Fruit fly (Drosophila melanogaster) whole organism, embryonic: Measurements from ENCODE around the gene CG46304.

Experiments
- ATbp ChIP-seq: fragments of 200-800 bp; sonication (Bioruptor generic); optimal IDR thresholded peaks from 2 replicates; lab custom pipeline; 2017; ENCODE audit warnings: missing biosample characterization, mild to moderate bottlenecking, missing genetic modification characterization, missing genetic modification reagents
- CG10267 ChIP-seq: fragments of 200-800 bp; sonication (Bioruptor generic); optimal IDR thresholded peaks from 2 replicates; lab custom pipeline; 2018; ENCODE audit warnings: missing biosample characterization, mild to moderate bottlenecking, missing genetic modification characterization, moderate library complexity
- CG10959 ChIP-seq: fragments of 200-800 bp; sonication (Bioruptor generic); IDR thresholded peaks from 2 replicates; pipeline ENCODE4 v1.3.6; 2022; ENCODE audit warnings: missing biosample characterization, missing genetic modification characterization
- CG12155 ChIP-seq: fragments of 200-800 bp; sonication (Bioruptor generic); optimal IDR thresholded peaks from 3 replicates; lab custom pipeline; 2016; ENCODE audit warnings: missing biosample characterization, missing genetic modification characterization
- CG13424 ChIP-seq: fragments of 200-800 bp; sonication (Bioruptor generic); optimal IDR thresholded peaks from 2 replicates; lab custom pipeline; 2019; ENCODE audit warnings: missing biosample characterization, mild to moderate bottlenecking, missing genetic modification characterization, moderate library complexity
- CG14710 ChIP-seq: fragments of 200-800 bp; sonication (Bioruptor generic); optimal IDR thresholded peaks from 3 replicates; lab custom pipeline; 2019; ENCODE audit warnings: missing biosample characterization, mild to moderate bottlenecking, missing genetic modification characterization, moderate library complexity
- CG16863 ChIP-seq: fragments of 200-800 bp; sonication (Bioruptor generic); optimal IDR thresholded peaks from 3 replicates; lab custom pipeline; 2016; ENCODE audit warnings: missing biosample characterization, missing genetic modification characterization
- CG17829 ChIP-seq: fragments of 200-800 bp; optimal IDR thresholded peaks from 2 replicates; lab custom pipeline; 2019; ENCODE audit warnings: missing biosample characterization, mild to moderate bottlenecking, missing genetic modification characterization, moderate library complexity
- CG18764 ChIP-seq: fragments of 200-800 bp; sonication (Bioruptor generic); optimal IDR thresholded peaks from 3 replicates; lab custom pipeline; 2016; ENCODE audit warnings: missing biosample characterization, missing genetic modification characterization
- CG2120 ChIP-seq: fragments of 200-800 bp; sonication (Bioruptor generic); optimal IDR thresholded peaks from 3 replicates; lab custom pipeline; 2016; ENCODE audit warnings: missing biosample characterization, missing genetic modification characterization
- CG2202 ChIP-seq: fragments of 200-800 bp; sonication (Bioruptor generic); optimal IDR thresholded peaks from 2 replicates; lab custom pipeline; 2018; ENCODE audit warnings: missing biosample characterization, mild to moderate bottlenecking, missing genetic modification characterization
- CG30403 ChIP-seq: fragments of 200-800 bp; sonication (Bioruptor generic); optimal IDR thresholded peaks from 3 replicates; lab custom pipeline; 2016; ENCODE audit warnings: missing biosample characterization, missing genetic modification characterization
- CG34422 ChIP-seq: fragments of 200-800 bp; sonication (Bioruptor generic); IDR thresholded peaks from 3 replicates; pipeline ENCODE4 v1.3.6; 2022; ENCODE audit warnings: missing biosample characterization, missing genetic modification characterization
- CG3838 ChIP-seq: fragments of 200-800 bp; sonication (Bioruptor generic); optimal IDR thresholded peaks from 3 replicates; lab custom pipeline; 2016; ENCODE audit warnings: missing biosample characterization, missing genetic modification characterization
- CG5245 ChIP-seq: fragments of 200-800 bp; sonication (Bioruptor generic); optimal IDR thresholded peaks from 3 replicates; lab custom pipeline; 2016; ENCODE audit warnings: missing biosample characterization, missing genetic modification characterization
- CG6683 ChIP-seq: fragments of 200-800 bp; sonication (Bioruptor generic); optimal IDR thresholded peaks from 2 replicates; lab custom pipeline; 2017; ENCODE audit warnings: missing biosample characterization, mild to moderate bottlenecking, missing genetic modification characterization, missing genetic modification reagents
- CG6689 ChIP-seq: fragments of 200-800 bp; sonication (Bioruptor generic); IDR thresholded peaks from 2 replicates; pipeline ENCODE4 v1.3.6; 2022; ENCODE audit warnings: missing biosample characterization, missing genetic modification characterization
- CG7271 ChIP-seq: fragments of 200-800 bp; sonication (Bioruptor generic); optimal IDR thresholded peaks from 2 replicates; lab custom pipeline; 2018; ENCODE audit warnings: missing biosample characterization, mild to moderate bottlenecking, missing genetic modification characterization, moderate library complexity
- CG8359 ChIP-seq: fragments of 200-800 bp; sonication (Bioruptor generic); optimal IDR thresholded peaks from 2 replicates; lab custom pipeline; 2017; ENCODE audit warnings: missing biosample characterization, mild to moderate bottlenecking, missing genetic modification characterization, borderline replicate concordance
- CG8924 ChIP-seq: fragments of 200-800 bp; optimal IDR thresholded peaks from 3 replicates; lab custom pipeline; 2019; ENCODE audit warnings: missing biosample characterization, mild to moderate bottlenecking, missing genetic modification characterization, moderate library complexity
- Camta ChIP-seq: fragments of 200-800 bp; sonication (Bioruptor generic); optimal IDR thresholded peaks from 2 replicates; lab custom pipeline; 2016; ENCODE audit warnings: missing biosample characterization, missing genetic modification characterization
- D19A ChIP-seq: fragments of 200-800 bp; optimal IDR thresholded peaks from 3 replicates; lab custom pipeline; 2019; ENCODE audit warnings: missing biosample characterization, mild to moderate bottlenecking, missing genetic modification characterization, moderate library complexity
- Deaf1 ChIP-seq: fragments of 200-800 bp; optimal IDR thresholded peaks from 3 replicates; lab custom pipeline; 2019; ENCODE audit warnings: missing biosample characterization, mild to moderate bottlenecking, missing genetic modification characterization, moderate library complexity
- Hr3 ChIP-seq: fragments of 200-800 bp; sonication (Bioruptor generic); optimal IDR thresholded peaks from 3 replicates; lab custom pipeline; 2016; ENCODE audit warnings: missing biosample characterization, missing genetic modification characterization
- Hr51 ChIP-seq, 2 experiments: fragments of 200-800 bp; sonication (Bioruptor generic); optimal IDR thresholded peaks; 2 replicates in 1 of 2; 3 replicates in 1 of 2; lab custom pipeline; 2016 to 2018; ENCODE audit warnings: missing biosample characterization in 2 of 2, missing genetic modification characterization in 2 of 2, mild to moderate bottlenecking in 1 of 2, moderate library complexity in 1 of 2
- Lhr ChIP-seq: fragments of 200-800 bp; sonication (Bioruptor generic); optimal IDR thresholded peaks from 3 replicates; lab custom pipeline; 2017; ENCODE audit warnings: mild to moderate bottlenecking, missing biosample characterization, missing genetic modification reagents, missing genetic modification characterization
- MESR4 ChIP-seq: fragments of 200-800 bp; sonication (Bioruptor generic); optimal IDR thresholded peaks from 2 replicates; lab custom pipeline; 2018; ENCODE audit warnings: missing biosample characterization, mild to moderate bottlenecking, missing genetic modification characterization, moderate library complexity
- NfI ChIP-seq: fragments of 200-800 bp; sonication (Bioruptor generic); optimal IDR thresholded peaks from 3 replicates; lab custom pipeline; 2018; ENCODE audit warnings: missing biosample characterization, mild to moderate bottlenecking, missing genetic modification characterization, moderate library complexity
- Oli ChIP-seq: fragments of 200-800 bp; sonication (Bioruptor generic); optimal IDR thresholded peaks from 2 replicates; lab custom pipeline; 2018; ENCODE audit warnings: missing biosample characterization, mild to moderate bottlenecking, missing genetic modification characterization, moderate library complexity
- Pdp1 ChIP-seq, 2 experiments: fragments of 200-800 bp; sonication (Bioruptor generic); optimal IDR thresholded peaks; 3 replicates each; lab custom pipeline; 2016; ENCODE audit warnings: missing biosample characterization in 2 of 2, missing genetic modification characterization in 2 of 2, mild to moderate bottlenecking in 1 of 2, moderate library complexity in 1 of 2
- Sox100B ChIP-seq: fragments of 200-800 bp; sonication (Bioruptor generic); optimal IDR thresholded peaks from 3 replicates; lab custom pipeline; 2018; ENCODE audit warnings: missing biosample characterization, mild to moderate bottlenecking, missing genetic modification characterization
- Sox102F ChIP-seq: fragments of 200-800 bp; sonication (Bioruptor generic); optimal IDR thresholded peaks from 2 replicates; lab custom pipeline; 2018; ENCODE audit warnings: missing biosample characterization, mild to moderate bottlenecking, missing genetic modification characterization, moderate library complexity
- Spps ChIP-seq: fragments of 200-800 bp; sonication (Bioruptor generic); optimal IDR thresholded peaks from 2 replicates; lab custom pipeline; 2018; ENCODE audit warnings: missing biosample characterization, mild to moderate bottlenecking, missing genetic modification characterization
- Sry-β ChIP-seq: fragments of 200-800 bp; sonication (Bioruptor generic); optimal IDR thresholded peaks from 2 replicates; lab custom pipeline; 2018; ENCODE audit warnings: missing biosample characterization, mild to moderate bottlenecking, missing genetic modification characterization, moderate library complexity
- Xbp1 ChIP-seq: fragments of 200-800 bp; sonication (Bioruptor generic); optimal IDR thresholded peaks from 3 replicates; lab custom pipeline; 2016; ENCODE audit warnings: missing biosample characterization, mild to moderate bottlenecking, missing genetic modification characterization
- bbx ChIP-seq: fragments of 200-800 bp; sonication (Bioruptor generic); IDR thresholded peaks from 2 replicates; pipeline ENCODE4 v1.3.6; 2022; ENCODE audit warnings: missing biosample characterization, missing genetic modification characterization; ENCODE audit not compliant: partially characterized antibody
- cato ChIP-seq: fragments of 200-800 bp; sonication (Bioruptor generic); optimal IDR thresholded peaks from 2 replicates; lab custom pipeline; 2016; ENCODE audit warnings: missing biosample characterization, missing genetic modification characterization, borderline replicate concordance
- chn ChIP-seq: fragments of 200-800 bp; sonication (Bioruptor generic); optimal IDR thresholded peaks from 2 replicates; lab custom pipeline; 2016; ENCODE audit warnings: missing biosample characterization, missing genetic modification characterization
- ci ChIP-seq: fragments of 200-800 bp; sonication (Bioruptor generic); IDR thresholded peaks from 3 replicates; pipeline ENCODE4 v1.3.6; 2022; ENCODE audit warnings: missing biosample characterization, missing genetic modification characterization
- crol ChIP-seq: fragments of 200-800 bp; sonication (Bioruptor generic); IDR thresholded peaks from 2 replicates; pipeline ENCODE4 v1.3.6; 2022; ENCODE audit warnings: missing biosample characterization, missing genetic modification characterization
- disco-r ChIP-seq: fragments of 200-800 bp; sonication (Bioruptor generic); optimal IDR thresholded peaks from 2 replicates; lab custom pipeline; 2016; ENCODE audit warnings: missing biosample characterization, missing genetic modification characterization
- dysf ChIP-seq: fragments of 200-800 bp; sonication (Bioruptor generic); IDR thresholded peaks from 3 replicates; pipeline ENCODE4 v1.3.6; 2022; ENCODE audit warnings: missing biosample characterization, missing genetic modification characterization
- fd64A ChIP-seq: fragments of 200-800 bp; sonication (Bioruptor generic); optimal IDR thresholded peaks from 3 replicates; lab custom pipeline; 2018; ENCODE audit warnings: missing biosample characterization, mild to moderate bottlenecking, missing genetic modification characterization
- fu2 ChIP-seq: fragments of 200-800 bp; sonication (Bioruptor generic); optimal IDR thresholded peaks from 2 replicates; lab custom pipeline; 2016; ENCODE audit warnings: missing biosample characterization, missing genetic modification characterization
- gt ChIP-seq: fragments of 200-800 bp; sonication (Bioruptor generic); IDR thresholded peaks from 2 replicates; pipeline ENCODE4 v1.3.6; 2022; ENCODE audit warnings: missing biosample characterization, missing genetic modification characterization
- pb ChIP-seq: fragments of 200-800 bp; sonication (Bioruptor generic); optimal IDR thresholded peaks from 3 replicates; lab custom pipeline; 2016; ENCODE audit warnings: missing biosample characterization, missing genetic modification characterization
- pum ChIP-seq: fragments of 200-800 bp; sonication (Bioruptor generic); optimal IDR thresholded peaks from 2 replicates; lab custom pipeline; 2016; ENCODE audit warnings: missing biosample characterization, missing genetic modification characterization
- sens ChIP-seq: fragments of 200-800 bp; sonication (Bioruptor generic); peaks from one replicate; lab custom pipeline; 2016; ENCODE audit warnings: missing biosample characterization, missing genetic modification characterization
- so ChIP-seq: fragments of 200-800 bp; sonication (Bioruptor generic); IDR thresholded peaks from 3 replicates; pipeline ENCODE4 v1.3.6; 2022; ENCODE audit warnings: missing biosample characterization, missing genetic modification characterization
- tap ChIP-seq: fragments of 200-800 bp; optimal IDR thresholded peaks from 3 replicates; lab custom pipeline; 2019; ENCODE audit warnings: missing biosample characterization, mild to moderate bottlenecking, missing genetic modification characterization, moderate library complexity

The CG46304 gene

dm6 chr2L:18899862-18900261 is 46.2 kb upstream of the CG46304 start (continued):
- peak in 1 of 2 experiments; percentile 28 for TF ChIP-seq Hr51 (GFP tag; optimal IDR thresholded peaks at IDR 0.05; lab: Kevin White, UChicago)
- peak; percentile 41 for TF ChIP-seq cato
- TF ChIP-seq CG2202, result peak; percentile 49
- TF ChIP-seq CG34422, result 0 out of 3 replicates have a peak, but pooled peaks have one; percentile 22
- TF ChIP-seq CG2120 (GFP tag; lab: Kevin White, UChicago), result no peak
- TF ChIP-seq chn (GFP tag; lab: Kevin White, UChicago), result peak; percentile 43
- TF ChIP-seq CG17829 (tag; lab: Kevin White, UChicago), result peak; percentile 75
- peak; percentile 55 for TF ChIP-seq CG10267
- no peak for TF ChIP-seq pb (GFP tag; lab: Kevin White, UChicago)
- TF ChIP-seq Deaf1 (tag; lab: Kevin White, UChicago), result no peak
- peak; percentile 44 for TF ChIP-seq CG8924 (tag; lab: Kevin White, UChicago)
- TF ChIP-seq gt (GFP tag; lab: Robert Waterston, UW), result 0 out of 2 replicates have a peak, but pooled peaks have one; percentile 22
- TF ChIP-seq fd64A (GFP tag; lab: Kevin White, UChicago), result peak; percentile 5
- no peak for TF ChIP-seq bbx (GFP tag; lab: Robert Waterston, UW)
- no peak for TF ChIP-seq crol (GFP tag; lab: Robert Waterston, UW)
- TF ChIP-seq Pdp1 (GFP tag; optimal IDR thresholded peaks at IDR 0.05; lab: Kevin White, UChicago), result peak; percentile 19 to 58
- TF ChIP-seq ATbp, result peak; percentile 37
- peak; percentile 62 for TF ChIP-seq CG6689
- TF ChIP-seq Xbp1, result peak; percentile 56
- TF ChIP-seq CG10959 (GFP tag; lab: Robert Waterston, UW), result peak; percentile 64
- peak; percentile 56 for TF ChIP-seq CG13424 (tag; lab: Kevin White, UChicago)
- no peak for TF ChIP-seq CG18764 (GFP tag; lab: Kevin White, UChicago)
- peak; percentile 48 for TF ChIP-seq CG8359 (GFP tag; lab: Kevin White, UChicago)
- no peak for TF ChIP-seq MESR4 (GFP tag; lab: Kevin White, UChicago)
- TF ChIP-seq CG16863 (GFP tag; lab: Kevin White, UChicago), result peak; percentile 43
- 0 out of 3 replicates have a peak, but pooled peaks have one; percentile 28 for TF ChIP-seq dysf (GFP tag; lab: Robert Waterston, UW)
- TF ChIP-seq Lhr, result no peak
- peak; percentile 26 for TF ChIP-seq Hr3 (GFP tag; lab: Kevin White, UChicago)
- TF ChIP-seq CG5245 (GFP tag; lab: Kevin White, UChicago), result peak; percentile 20
- TF ChIP-seq so (GFP tag; lab: Robert Waterston, UW), result no peak
- no peak for TF ChIP-seq CG3838 (GFP tag; lab: Kevin White, UChicago)
- TF ChIP-seq CG12155 (GFP tag; lab: Kevin White, UChicago), result no peak
- peak; percentile 71 for TF ChIP-seq Sox102F (GFP tag; lab: Kevin White, UChicago)
- TF ChIP-seq CG14710 (tag; lab: Kevin White, UChicago), result peak; percentile 58
- peak; percentile 31 for TF ChIP-seq Camta (GFP tag; lab: Kevin White, UChicago)
- TF ChIP-seq fu2 (GFP tag; lab: Kevin White, UChicago), result no peak
- TF ChIP-seq Spps (tag; lab: Kevin White, UChicago), result peak; percentile 57
- peak; percentile 36 for TF ChIP-seq pum
- TF ChIP-seq Sox100B (GFP tag; lab: Kevin White, UChicago), result peak; percentile 24
- peak; percentile 37 for TF ChIP-seq CG30403
- TF ChIP-seq sens (GFP tag; lab: Kevin White, UChicago), result peak; percentile 93
- TF ChIP-seq tap, result peak; percentile 12
- TF ChIP-seq Oli, result peak; percentile 52
- TF ChIP-seq CG6683 (GFP tag; lab: Kevin White, UChicago), result no peak
- TF ChIP-seq Sry-β (GFP tag; lab: Kevin White, UChicago), result peak; percentile 17
- TF ChIP-seq ci (GFP tag; lab: Robert Waterston, UW), result peak; percentile 63; the same call in 1 of the 3 replicates
- TF ChIP-seq CG7271 (tag; lab: Kevin White, UChicago), result peak; percentile 13
- TF ChIP-seq disco-r (GFP tag; lab: Kevin White, UChicago), result no peak
- TF ChIP-seq NfI (GFP tag; lab: Kevin White, UChicago), result peak; percentile 12
- peak; percentile 84 for TF ChIP-seq D19A (tag; lab: Kevin White, UChicago)
